Fruit fly (Drosophila melanogaster): ENCODE measurements around the gene CG11619.
A peak's percentile ranks its signal among the peaks of the same experiment; 100 is the strongest.

CG11619 gene

dm6 chr3L:18997590-18998283, 9.6 kb upstream of the CG11619 start, which contains the start of gene CG18135 (continued):
- no peak for TF ChIP-seq CG34376 (GFP tag; optimal IDR thresholded peaks at IDR 0.05)
- no peak for TF ChIP-seq insv (GFP tag; optimal IDR thresholded peaks at IDR 0.05)
- no peak for TF ChIP-seq CG11085 (GFP tag; IDR thresholded peaks at IDR 0.05)
- TF ChIP-seq knrl (GFP tag; IDR thresholded peaks at IDR 0.05; ENCODE audit: partially characterized antibody), result no peak
- no peak for TF ChIP-seq CG10147 (GFP tag; optimal IDR thresholded peaks at IDR 0.05)
- TF ChIP-seq maf-S (GFP tag; optimal IDR thresholded peaks at IDR 0.05), result no peak
- TF ChIP-seq Dbx (GFP tag; IDR thresholded peaks at IDR 0.05), result no peak
- no peak for TF ChIP-seq BEAF-32 (GFP tag; optimal IDR thresholded peaks at IDR 0.05)
- TF ChIP-seq eyg (GFP tag; optimal IDR thresholded peaks at IDR 0.05), result peak; percentile 3
- no peak for TF ChIP-seq wor (GFP tag; IDR thresholded peaks at IDR 0.05)
- TF ChIP-seq CG4854 (GFP tag; optimal IDR thresholded peaks at IDR 0.05), result no peak
- TF ChIP-seq Lpt (GFP tag; optimal IDR thresholded peaks at IDR 0.05), result no peak
- TF ChIP-seq pnt (GFP tag; optimal IDR thresholded peaks at IDR 0.05), result no peak
- TF ChIP-seq grn (GFP tag; optimal IDR thresholded peaks at IDR 0.05), result peak; percentile 9
- TF ChIP-seq Opbp (GFP tag; IDR thresholded peaks at IDR 0.05; ENCODE audit: partially characterized antibody), result no peak
- TF ChIP-seq ttk (GFP tag; IDR thresholded peaks at IDR 0.05), result no peak
- no peak for TF ChIP-seq Ptx1 (GFP tag; IDR thresholded peaks at IDR 0.05)
- no peak for TF ChIP-seq Eip74EF (GFP tag; optimal IDR thresholded peaks at IDR 0.05)
- peak; percentile 76 for TF ChIP-seq ftz-f1 (GFP tag; optimal IDR thresholded peaks at IDR 0.05)
- TF ChIP-seq CG15479 (GFP tag; optimal IDR thresholded peaks at IDR 0.05), result no peak
- TF ChIP-seq gro (GFP tag; optimal IDR thresholded peaks at IDR 0.05), result no peak
- TF ChIP-seq ro (GFP tag; IDR thresholded peaks at IDR 0.05), result no peak
- TF ChIP-seq CG2120 (GFP tag; optimal IDR thresholded peaks at IDR 0.05), result no peak
- no peak for TF ChIP-seq Lhr (GFP tag; optimal IDR thresholded peaks at IDR 0.05)
- TF ChIP-seq CG11398 (GFP tag; optimal IDR thresholded peaks at IDR 0.05), result no peak
- TF ChIP-seq sima (GFP tag; optimal IDR thresholded peaks at IDR 0.05), result no peak

- TF ChIP-seq CG7928 (GFP tag; optimal IDR thresholded peaks at IDR 0.05) (peak; percentile 73), Hey (tag; optimal IDR thresholded peaks at IDR 0.05) (peak; percentile 19), Pdp1 (GFP tag; optimal IDR thresholded peaks at IDR 0.05) (peak in 1 of 2 experiments; percentile 93), ftz-f1 (GFP tag; optimal IDR thresholded peaks at IDR 0.05) (peak; percentile 88), CG3281 (GFP tag; optimal IDR thresholded peaks at IDR 0.05) (peak; percentile 65), ATbp (GFP tag; optimal IDR thresholded peaks at IDR 0.05) (peak; percentile 1), Hmr (GFP tag; optimal IDR thresholded peaks at IDR 0.05) (peak; percentile 38), GATAe (GFP tag; conservative IDR thresholded peaks at IDR 0.05) (no peak), tin (GFP tag; optimal IDR thresholded peaks at IDR 0.05) (no peak), zfh1 (GFP tag; IDR thresholded peaks at IDR 0.05) (peak; percentile 32; the same call in 1 of the 3 replicates), Vsx1 (GFP tag; optimal IDR thresholded peaks at IDR 0.05) (peak; percentile 51), Trl (optimal IDR thresholded peaks at IDR 0.05) (peak; percentile 54 to 82), Trl (GFP tag; optimal IDR thresholded peaks at IDR 0.05) (no peak), CG17359 (tag; optimal IDR thresholded peaks at IDR 0.05) (peak; percentile 30), zfh2 (GFP tag; optimal IDR thresholded peaks at IDR 0.05) (no peak), Nf-YC (tag; optimal IDR thresholded peaks at IDR 0.05) (peak; percentile 29), mirr (GFP tag; optimal IDR thresholded peaks at IDR 0.05) (peak; percentile 53), CkIIα-i1 (GFP tag; IDR thresholded peaks at IDR 0.05) (no peak), CG12659 (GFP tag; optimal IDR thresholded peaks at IDR 0.05) (peak; percentile 35), Neu2 (GFP tag; optimal IDR thresholded peaks at IDR 0.05; ENCODE audit: borderline replicate concordance) (no peak), Drgx (GFP tag; IDR thresholded peaks at IDR 0.05) (peak; percentile 5; the same call in 1 of the 2 replicates), ato (GFP tag; IDR thresholded peaks at IDR 0.05; ENCODE audit: partially characterized antibody) (no peak), CG7556 (GFP tag; optimal IDR thresholded peaks at IDR 0.05) (peak; percentile 1)
These were observed 8.9 kb upstream of the CG11619 start for dm6 chr3L:18996774-18997589.
